Worm (Caenorhabditis elegans) whole organism, L1 larva: ENCODE results near the gene F54F2.7.
A peak's percentile ranks its signal among the peaks of the same experiment; 100 is the strongest.

Source experiments
- C04F5.9 ChIP-seq: sonication (generic microtip); optimal IDR thresholded peaks from 2 replicates; lab custom pipeline; 2016; ENCODE audit warnings: missing genetic modification characterization, missing compliant biosample characterization
- C16A3.4 ChIP-seq: fragments of 150-350 bp; optimal IDR thresholded peaks from 2 replicates; lab custom pipeline; 2014; ENCODE audit warnings: missing biosample characterization, missing genetic modification characterization
- C34B4.2 ChIP-seq: sonication (generic microtip); optimal IDR thresholded peaks from 2 replicates; lab custom pipeline; 2017; ENCODE audit warnings: mild to moderate bottlenecking, missing genetic modification characterization, missing compliant biosample characterization
- Y116A8C.19 ChIP-seq: sonication (generic microtip); optimal IDR thresholded peaks from 2 replicates; lab custom pipeline; 2016; ENCODE audit warnings: missing compliant biosample characterization, missing genetic modification characterization, borderline replicate concordance
- aly-2 ChIP-seq: fragments of 150-350 bp; optimal IDR thresholded peaks from 2 replicates; lab custom pipeline; 2014; ENCODE audit warnings: missing biosample characterization, missing genetic modification characterization
- blmp-1 ChIP-seq: fragments of 150-350 bp; optimal IDR thresholded peaks from 2 replicates; lab custom pipeline; 2014; ENCODE audit warnings: missing biosample characterization, missing genetic modification characterization
- ceh-63 ChIP-seq: fragments of 200-800 bp; sonication (Bioruptor generic); optimal IDR thresholded peaks from 2 replicates; lab custom pipeline; 2018; ENCODE audit warnings: mild to moderate bottlenecking, missing genetic modification characterization, missing compliant biosample characterization
- ceh-8 ChIP-seq: fragments of 200-800 bp; sonication (Bioruptor generic); optimal IDR thresholded peaks from 2 replicates; lab custom pipeline; 2018; ENCODE audit warnings: mild to moderate bottlenecking, missing genetic modification characterization, moderate library complexity, missing compliant biosample characterization
- ceh-82 ChIP-seq, 3 experiments: fragments of 150-350 bp in 1 of 3; sonication (generic microtip) in 2 of 3; optimal IDR thresholded peaks; 2 replicates each; lab custom pipeline; 2014 to 2017; ENCODE audit warnings: missing biosample characterization in 3 of 3, missing genetic modification characterization in 3 of 3
- ceh-88 ChIP-seq: fragments of 200-800 bp; sonication (Bioruptor generic); IDR thresholded peaks from 2 replicates; pipeline ENCODE4 v1.3.6; 2022; ENCODE audit warnings: missing genetic modification characterization, missing compliant biosample characterization
- ceh-90 ChIP-seq: sonication (generic microtip); optimal IDR thresholded peaks from 2 replicates; lab custom pipeline; 2016; ENCODE audit warnings: missing genetic modification characterization, missing compliant biosample characterization
- dpl-1 ChIP-seq, 3 experiments: fragments of 150-350 bp in 2 of 3; sonication (generic microtip) in 1 of 3; optimal IDR thresholded peaks; 2 replicates each; lab custom pipeline; 2014 to 2017; ENCODE audit warnings: missing biosample characterization in 3 of 3, missing genetic modification characterization in 3 of 3, missing genetic modification reagents in 3 of 3
- efl-3 ChIP-seq: fragments of 200-800 bp; sonication (Bioruptor generic); optimal IDR thresholded peaks from 2 replicates; lab custom pipeline; 2018; ENCODE audit warnings: mild to moderate bottlenecking, missing genetic modification characterization, missing compliant biosample characterization
- egl-13 ChIP-seq: sonication (generic microtip); optimal IDR thresholded peaks from 2 replicates; lab custom pipeline; 2016; ENCODE audit warnings: missing genotype, missing genetic modification reagents, missing genetic modification characterization, missing compliant biosample characterization
- elt-2 ChIP-seq: sonication (generic microtip); optimal IDR thresholded peaks from 2 replicates; lab custom pipeline; 2016; ENCODE audit warnings: missing genetic modification characterization, mild to moderate bottlenecking, inconsistent platforms, missing compliant biosample characterization, missing genetic modification reagents
- elt-3 ChIP-seq, 6 experiments: fragments of 150-350 bp in 1 of 6; sonication (generic microtip); optimal IDR thresholded peaks; 2 replicates each; lab custom pipeline; 2017 to 2018; ENCODE audit warnings: missing biosample characterization in 6 of 6, missing genetic modification characterization in 6 of 6, inconsistent platforms in 1 of 6
- fkh-4 ChIP-seq: sonication (generic microtip); optimal IDR thresholded peaks from 2 replicates; lab custom pipeline; 2016; ENCODE audit warnings: missing compliant biosample characterization, missing genetic modification characterization, borderline replicate concordance
- fos-1 ChIP-seq: fragments of 150-350 bp; optimal IDR thresholded peaks from 2 replicates; lab custom pipeline; 2014; ENCODE audit warnings: missing biosample characterization, missing genetic modification characterization
- hlh-17 ChIP-seq: fragments of 200-800 bp; sonication (Bioruptor generic); optimal IDR thresholded peaks from 2 replicates; lab custom pipeline; 2018; ENCODE audit warnings: missing genetic modification characterization, mild to moderate bottlenecking, missing compliant biosample characterization, moderate library complexity, borderline replicate concordance
- irx-1 ChIP-seq: sonication (generic microtip); optimal IDR thresholded peaks from 2 replicates; lab custom pipeline; 2016; ENCODE audit warnings: missing genetic modification characterization, missing compliant biosample characterization
- lin-13 ChIP-seq: fragments of 150-350 bp; optimal IDR thresholded peaks from 2 replicates; lab custom pipeline; 2014; ENCODE audit warnings: missing biosample characterization, missing genetic modification reagents, missing genetic modification characterization
- lin-14 ChIP-seq: fragments of 200-800 bp; sonication (Bioruptor generic); optimal IDR thresholded peaks from 2 replicates; lab custom pipeline; 2018; ENCODE audit warnings: mild to moderate bottlenecking, missing genetic modification characterization, moderate library complexity, missing compliant biosample characterization
- lin-15B ChIP-seq: fragments of 150-350 bp; sonication (generic microtip); optimal IDR thresholded peaks from 3 replicates; lab custom pipeline; 2014; ENCODE audit warnings: missing biosample characterization, missing genetic modification characterization
- lin-35 ChIP-seq, 2 experiments: fragments of 150-350 bp; optimal IDR thresholded peaks; 2 replicates each; lab custom pipeline; 2014; ENCODE audit warnings: missing biosample characterization in 2 of 2, missing genetic modification characterization in 2 of 2, missing genetic modification reagents in 2 of 2
- lin-39 ChIP-seq: fragments of 150-350 bp; optimal IDR thresholded peaks from 2 replicates; lab custom pipeline; 2014; ENCODE audit warnings: missing biosample characterization, missing genetic modification reagents, missing genetic modification characterization
- nhr-11 ChIP-seq: fragments of 150-350 bp; optimal IDR thresholded peaks from 2 replicates; lab custom pipeline; 2014; ENCODE audit warnings: missing biosample characterization, missing genetic modification characterization
- nhr-19 ChIP-seq: fragments of 200-800 bp; sonication (Bioruptor generic); conservative IDR thresholded peaks from 2 replicates; pipeline ENCODE4 v1.3.6; 2022; ENCODE audit warnings: missing genetic modification characterization, missing compliant biosample characterization
- nhr-28 ChIP-seq: fragments of 150-350 bp; optimal IDR thresholded peaks from 2 replicates; lab custom pipeline; 2014; ENCODE audit warnings: missing biosample characterization, missing genetic modification characterization
- nhr-47 ChIP-seq: sonication (generic microtip); optimal IDR thresholded peaks from 2 replicates; lab custom pipeline; 2016; ENCODE audit warnings: mild to moderate bottlenecking, missing genetic modification characterization, moderate library complexity, missing compliant biosample characterization
- nhr-71 ChIP-seq: sonication (generic microtip); optimal IDR thresholded peaks from 2 replicates; lab custom pipeline; 2016; ENCODE audit warnings: mild to moderate bottlenecking, missing genetic modification characterization, moderate library complexity, missing compliant biosample characterization
- nhr-77 ChIP-seq: fragments of 150-350 bp; optimal IDR thresholded peaks from 2 replicates; lab custom pipeline; 2014; ENCODE audit warnings: missing biosample characterization, missing genetic modification characterization
- nhr-84 ChIP-seq: sonication (generic microtip); optimal IDR thresholded peaks from 2 replicates; lab custom pipeline; 2017; ENCODE audit warnings: missing biosample characterization, missing genetic modification characterization
- nhr-90 ChIP-seq: sonication (generic microtip); optimal IDR thresholded peaks from 2 replicates; lab custom pipeline; 2016; ENCODE audit warnings: mild to moderate bottlenecking, missing genetic modification characterization, missing compliant biosample characterization; ENCODE audit not compliant: poor library complexity
- rnt-1 ChIP-seq: sonication (generic microtip); optimal IDR thresholded peaks from 2 replicates; lab custom pipeline; 2016; ENCODE audit warnings: mild to moderate bottlenecking, missing genetic modification characterization, moderate library complexity, missing compliant biosample characterization
- skn-1 ChIP-seq: fragments of 150-350 bp; optimal IDR thresholded peaks from 2 replicates; lab custom pipeline; 2014; ENCODE audit warnings: missing biosample characterization, missing genetic modification characterization
- snu-23 ChIP-seq: sonication (generic microtip); optimal IDR thresholded peaks from 2 replicates; lab custom pipeline; 2016; ENCODE audit warnings: missing genetic modification characterization, missing compliant biosample characterization
- sptf-1 ChIP-seq: fragments of 150-350 bp; optimal IDR thresholded peaks from 2 replicates; lab custom pipeline; 2014; ENCODE audit warnings: missing biosample characterization, missing genetic modification characterization
- sup-37 ChIP-seq: fragments of 200-800 bp; sonication (Bioruptor generic); optimal IDR thresholded peaks from 2 replicates; lab custom pipeline; 2018; ENCODE audit warnings: mild to moderate bottlenecking, missing genetic modification characterization, missing compliant biosample characterization
- tbx-2 ChIP-seq: sonication (generic microtip); optimal IDR thresholded peaks from 2 replicates; lab custom pipeline; 2016; ENCODE audit warnings: missing genetic modification characterization, missing compliant biosample characterization
- unc-30 ChIP-seq: sonication (generic microtip); optimal IDR thresholded peaks from 2 replicates; lab custom pipeline; 2017; ENCODE audit warnings: missing biosample characterization, missing genetic modification characterization
- unc-62 ChIP-seq: fragments of 150-350 bp; optimal IDR thresholded peaks from 2 replicates; lab custom pipeline; 2014; ENCODE audit warnings: missing biosample characterization, missing genetic modification reagents, missing genetic modification characterization
- xbp-1 ChIP-seq: sonication (generic microtip); optimal IDR thresholded peaks from 2 replicates; lab custom pipeline; 2016; ENCODE audit warnings: missing genetic modification characterization, missing compliant biosample characterization
- zip-4 ChIP-seq: fragments of 200-800 bp; sonication (Bioruptor generic); optimal IDR thresholded peaks from 2 replicates; lab custom pipeline; 2018; ENCODE audit warnings: mild to moderate bottlenecking, missing genetic modification characterization, moderate library complexity, missing compliant biosample characterization
- ztf-11 ChIP-seq, 2 experiments: sonication (generic microtip); optimal IDR thresholded peaks; 2 replicates each; lab custom pipeline; 2016 to 2017; ENCODE audit warnings: missing genetic modification characterization in 2 of 2, missing biosample characterization in 1 of 2, missing compliant biosample characterization in 1 of 2
- ztf-4 ChIP-seq: fragments of 150-350 bp; optimal IDR thresholded peaks from 2 replicates; lab custom pipeline; 2014; ENCODE audit warnings: missing biosample characterization, missing genetic modification characterization

Gene F54F2.7

DNA sequence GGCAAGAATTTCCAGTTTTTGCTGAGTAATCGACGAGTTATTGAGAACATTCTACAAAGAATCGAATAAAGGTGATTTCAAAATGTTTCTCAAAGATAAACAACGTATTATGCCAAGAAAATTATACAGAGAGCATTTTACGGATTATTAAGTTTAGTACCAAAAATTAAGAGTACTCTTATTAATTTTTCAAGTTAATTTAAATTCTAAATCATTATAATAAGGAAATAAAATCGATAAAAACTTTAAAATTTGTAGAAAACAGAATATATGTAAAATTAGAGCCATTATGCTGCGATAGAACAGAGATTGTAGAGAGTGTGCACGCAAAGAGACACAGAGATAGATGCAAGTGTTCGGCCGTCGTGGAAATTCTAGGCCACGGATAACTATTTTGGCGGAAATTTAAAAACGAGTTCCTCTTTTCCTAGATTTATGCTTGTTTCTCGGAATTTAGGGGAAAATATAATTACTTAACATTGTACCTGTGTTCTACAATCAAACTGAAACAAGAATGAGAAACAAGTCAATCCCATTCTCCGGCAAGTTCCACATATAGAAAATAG is 43.4 kb upstream of the F54F2.7 start, which contains the start of gene F44E2.9 (continued):
- TF ChIP-seq Y116A8C.19 (tag; lab: Kevin White, UChicago) (peak; percentile 2), zip-4 (no peak)

DNA sequence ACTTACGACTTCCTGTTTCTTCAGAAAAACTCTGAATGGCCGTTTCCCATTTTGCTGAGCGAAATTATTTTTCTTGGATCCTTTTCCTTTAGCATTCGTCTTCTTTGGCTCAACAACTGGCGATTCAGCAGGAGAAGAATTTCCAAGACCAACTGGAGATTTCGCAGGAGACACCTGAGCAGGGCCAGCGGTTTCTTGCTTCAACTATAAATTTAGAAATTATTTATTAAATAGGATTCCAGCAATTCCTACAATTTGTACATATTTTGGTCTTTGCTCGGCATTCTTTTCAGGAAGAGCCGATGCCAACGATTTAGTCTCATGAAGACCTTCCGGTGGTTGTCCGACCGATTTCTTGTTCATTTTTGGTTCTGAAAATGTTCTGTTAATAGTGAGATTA is 42.4 kb upstream of the F54F2.7 start, which contains the start of gene F44E2.8:
Gene F44E2.8 (minus strand): TSS at position 371 of the 400 bp plus-strand sequence.
- TF ChIP-seq ceh-82 (tag; optimal IDR thresholded peaks at IDR 0.05; lab: Kevin White, UChicago) (no peak), ceh-88 (GFP tag; lab: Robert Waterston, UW) (no peak), nhr-47 (tag; lab: Kevin White, UChicago) (no peak), nhr-19 (no peak), lin-13 (no peak), tbx-2 (tag; lab: Kevin White, UChicago) (no peak), nhr-28 (tag; lab: Kevin White, UChicago) (no peak), C16A3.4 (no peak), C34B4.2 (no peak), Y116A8C.19 (tag; lab: Kevin White, UChicago) (no peak), fos-1 (tag; lab: Kevin White, UChicago) (no peak), ceh-90 (tag; lab: Kevin White, UChicago) (no peak), lin-15B (tag; lab: Kevin White, UChicago) (no peak), C04F5.9 (tag; lab: Kevin White, UChicago) (no peak), nhr-84 (tag; lab: Kevin White, UChicago) (no peak)

ce11 chrIII:8848372-8848771 is 41.2 kb upstream of the F54F2.7 start, which contains the start of gene F44E2.7:
F44E2.7 (minus strand) TSS chrIII:8848472.
- TF ChIP-seq lin-39 (tag; lab: Kevin White, UChicago) = no peak

DNA sequence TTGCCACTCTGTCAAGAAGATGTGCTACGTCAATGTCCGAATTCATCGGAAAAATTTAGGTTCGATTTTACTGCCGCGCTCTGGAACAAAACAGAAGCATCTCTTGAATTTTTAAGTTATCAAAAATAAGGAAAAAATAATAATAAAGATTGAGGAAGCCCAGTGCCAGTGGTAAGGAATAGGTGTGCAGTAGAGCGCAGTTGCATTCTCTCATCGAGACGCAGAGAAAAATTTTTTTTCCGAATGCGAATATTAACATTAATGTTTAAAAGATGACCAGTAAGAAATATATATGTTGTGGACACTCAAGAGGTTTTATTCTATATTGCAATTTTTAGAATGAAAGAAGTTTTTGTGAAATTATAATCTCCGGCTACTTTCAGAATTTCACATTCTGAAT is 40.6 kb upstream of the F54F2.7 start:
- no peak for TF ChIP-seq efl-3 (GFP tag; lab: Kevin White, UChicago)
- TF ChIP-seq rnt-1 (tag; lab: Kevin White, UChicago) = peak; percentile 70
- peak; percentile 29 for TF ChIP-seq egl-13
- TF ChIP-seq unc-62 (GFP tag; lab: Kevin White, UChicago) = no peak
- TF ChIP-seq ztf-4 (tag; lab: Kevin White, UChicago) = no peak
- TF ChIP-seq nhr-90 = peak; percentile 52
- no peak for TF ChIP-seq lin-39 (tag; lab: Kevin White, UChicago)
- peak; percentile 62 for TF ChIP-seq snu-23
- no peak for TF ChIP-seq hlh-17 (GFP tag; lab: Kevin White, UChicago)
- no peak for TF ChIP-seq sptf-1
- peak; percentile 63 for TF ChIP-seq lin-15B (tag; lab: Kevin White, UChicago)
- TF ChIP-seq nhr-11 (tag; lab: Kevin White, UChicago) = no peak
- TF ChIP-seq sup-37 = no peak
- TF ChIP-seq lin-14 (GFP tag; lab: Kevin White, UChicago) = no peak
- peak; percentile 68 for TF ChIP-seq blmp-1
- TF ChIP-seq ceh-8 (GFP tag; lab: Kevin White, UChicago) = no peak
- peak; percentile 48 for TF ChIP-seq skn-1 (tag; lab: Kevin White, UChicago)
- peak; percentile 70 for TF ChIP-seq nhr-71 (tag; lab: Kevin White, UChicago)
- TF ChIP-seq ztf-11 (tag; optimal IDR thresholded peaks at IDR 0.05; lab: Kevin White, UChicago) = no peak
- no peak for TF ChIP-seq nhr-77
- peak; percentile 48 for TF ChIP-seq xbp-1 (tag; lab: Kevin White, UChicago)
- TF ChIP-seq aly-2 (tag; lab: Kevin White, UChicago) = no peak
- no peak for TF ChIP-seq elt-2 (tag; lab: Kevin White, UChicago)
- peak; percentile 63 for TF ChIP-seq nhr-47 (tag; lab: Kevin White, UChicago)
- no peak for TF ChIP-seq fkh-4 (tag; lab: Kevin White, UChicago)
- TF ChIP-seq fos-1 (tag; lab: Kevin White, UChicago) = no peak
- no peak for TF ChIP-seq ceh-88 (GFP tag; lab: Robert Waterston, UW)
- no peak for TF ChIP-seq ceh-63 (GFP tag; lab: Kevin White, UChicago)
- peak in 1 of 6 experiments; percentile 45 for TF ChIP-seq elt-3 (tag; optimal IDR thresholded peaks at IDR 0.05; lab: Kevin White, UChicago)
- TF ChIP-seq lin-35 (GFP tag; optimal IDR thresholded peaks at IDR 0.05; lab: Kevin White, UChicago) = peak; percentile 66 to 79
- peak; percentile 67 to 80 (median 72) for TF ChIP-seq dpl-1 (GFP tag; optimal IDR thresholded peaks at IDR 0.05; lab: Kevin White, UChicago)
- no peak for TF ChIP-seq Y116A8C.19 (tag; lab: Kevin White, UChicago)
- no peak for TF ChIP-seq unc-30 (tag; lab: Kevin White, UChicago)
- peak; percentile 23 for TF ChIP-seq irx-1
